Worm (Caenorhabditis elegans) whole organism, L2 larva: Measurements from ENCODE around the gene K01D12.8.

Experiments used
- C34F6.9 ChIP-seq: fragments of 150-350 bp; optimal IDR thresholded peaks from 2 replicates; lab custom pipeline; 2014; ENCODE audit warnings: missing biosample characterization, missing genetic modification characterization
- F13H6.1 ChIP-seq: sonication (generic microtip); optimal IDR thresholded peaks from 2 replicates; lab custom pipeline; 2016; ENCODE audit warnings: missing genetic modification characterization, missing compliant biosample characterization
- R02D3.7 ChIP-seq: fragments of 150-350 bp; optimal IDR thresholded peaks from 2 replicates; lab custom pipeline; 2014; ENCODE audit warnings: missing biosample characterization, missing genetic modification characterization
- ZK546.5 ChIP-seq: sonication (generic microtip); optimal IDR thresholded peaks from 2 replicates; lab custom pipeline; 2017; ENCODE audit warnings: missing biosample characterization, missing genetic modification characterization
- aly-2 ChIP-seq: fragments of 150-350 bp; optimal IDR thresholded peaks from 2 replicates; lab custom pipeline; 2014; ENCODE audit warnings: missing biosample characterization, missing genetic modification characterization
- ama-1 ChIP-seq: fragments of 150-350 bp; optimal IDR thresholded peaks from 2 replicates; lab custom pipeline; 2018; ENCODE audit warnings: inconsistent platforms
- blmp-1 ChIP-seq: sonication (generic microtip); optimal IDR thresholded peaks from 2 replicates; lab custom pipeline; 2017; ENCODE audit warnings: missing genetic modification characterization, mild to moderate bottlenecking, missing compliant biosample characterization, antibody characterized with exemption, moderate library complexity; ENCODE audit not compliant: insufficient read depth
- ceh-82 ChIP-seq: fragments of 150-350 bp; optimal IDR thresholded peaks from 2 replicates; lab custom pipeline; 2014; ENCODE audit warnings: missing biosample characterization, missing genetic modification characterization
- crh-2 ChIP-seq: sonication (generic microtip); optimal IDR thresholded peaks from 2 replicates; lab custom pipeline; 2017; ENCODE audit warnings: missing biosample characterization, missing genetic modification characterization
- dmd-4 ChIP-seq: sonication (generic microtip); optimal IDR thresholded peaks from 2 replicates; lab custom pipeline; 2017; ENCODE audit warnings: missing biosample characterization, missing genetic modification characterization
- egl-27 ChIP-seq: sonication (generic microtip); optimal IDR thresholded peaks from 3 replicates; lab custom pipeline; 2017; ENCODE audit warnings: missing biosample characterization, missing genetic modification reagents, missing genetic modification characterization
- elt-1 ChIP-seq: fragments of 150-350 bp; optimal IDR thresholded peaks from 2 replicates; lab custom pipeline; 2014; ENCODE audit warnings: missing biosample characterization, missing genetic modification characterization
- elt-3 ChIP-seq: sonication (generic microtip); optimal IDR thresholded peaks from 2 replicates; lab custom pipeline; 2017; ENCODE audit warnings: missing biosample characterization, missing genetic modification characterization
- fos-1 ChIP-seq: fragments of 150-350 bp; optimal IDR thresholded peaks from 2 replicates; lab custom pipeline; 2014; ENCODE audit warnings: missing biosample characterization, missing genetic modification characterization
- gmeb-1 ChIP-seq: fragments of 150-350 bp; optimal IDR thresholded peaks from 2 replicates; lab custom pipeline; 2014; ENCODE audit warnings: missing biosample characterization, missing genetic modification characterization
- lin-11 ChIP-seq: fragments of 150-350 bp; sonication (generic microtip); optimal IDR thresholded peaks from 2 replicates; lab custom pipeline; 2014; ENCODE audit warnings: missing biosample characterization, missing genetic modification characterization, inconsistent platforms, mixed read lengths
- lin-13 ChIP-seq: fragments of 150-350 bp; optimal IDR thresholded peaks from 2 replicates; lab custom pipeline; 2014; ENCODE audit warnings: missing biosample characterization, missing genetic modification reagents, missing genetic modification characterization
- lin-39 ChIP-seq: fragments of 150-350 bp; optimal IDR thresholded peaks from 2 replicates; lab custom pipeline; 2014; ENCODE audit warnings: missing biosample characterization, missing genetic modification reagents, missing genetic modification characterization
- lsy-2 ChIP-seq, 2 experiments: fragments of 150-350 bp in 1 of 2; sonication (generic microtip) in 1 of 2; optimal IDR thresholded peaks; 2 replicates each; lab custom pipeline; 2014 to 2017; ENCODE audit warnings: missing biosample characterization in 2 of 2, missing genetic modification characterization in 2 of 2
- mab-5 ChIP-seq: fragments of 150-350 bp; optimal IDR thresholded peaks from 2 replicates; lab custom pipeline; 2014; ENCODE audit warnings: missing biosample characterization, missing genetic modification characterization
- mbf-1 ChIP-seq: sonication (generic microtip); optimal IDR thresholded peaks from 2 replicates; lab custom pipeline; 2017; ENCODE audit warnings: missing biosample characterization, missing genetic modification characterization
- nhr-10 ChIP-seq: sonication (generic microtip); optimal IDR thresholded peaks from 2 replicates; lab custom pipeline; 2017; ENCODE audit warnings: missing biosample characterization, missing genetic modification characterization
- nhr-11 ChIP-seq: fragments of 150-350 bp; optimal IDR thresholded peaks from 2 replicates; lab custom pipeline; 2014; ENCODE audit warnings: missing biosample characterization, missing genetic modification characterization
- nhr-12 ChIP-seq: fragments of 150-350 bp; optimal IDR thresholded peaks from 2 replicates; lab custom pipeline; 2014; ENCODE audit warnings: missing biosample characterization, missing genetic modification characterization
- nhr-129 ChIP-seq: fragments of 150-350 bp; optimal IDR thresholded peaks from 2 replicates; lab custom pipeline; 2014; ENCODE audit warnings: missing biosample characterization, missing genetic modification characterization
- nhr-21 ChIP-seq: fragments of 150-350 bp; optimal IDR thresholded peaks from 2 replicates; lab custom pipeline; 2014; ENCODE audit warnings: missing biosample characterization, missing genetic modification characterization
- nhr-23 ChIP-seq: fragments of 150-350 bp; optimal IDR thresholded peaks from 2 replicates; lab custom pipeline; 2014; ENCODE audit warnings: missing biosample characterization, missing genetic modification reagents, missing genetic modification characterization
- nhr-77 ChIP-seq: fragments of 150-350 bp; optimal IDR thresholded peaks from 2 replicates; lab custom pipeline; 2014; ENCODE audit warnings: missing biosample characterization, missing genetic modification characterization
- peb-1 ChIP-seq: fragments of 150-350 bp; optimal IDR thresholded peaks from 2 replicates; lab custom pipeline; 2014; ENCODE audit warnings: missing biosample characterization, missing genetic modification characterization
- sem-4 ChIP-seq: fragments of 150-350 bp; optimal IDR thresholded peaks from 2 replicates; lab custom pipeline; 2014; ENCODE audit warnings: missing biosample characterization, missing genetic modification reagents, missing genetic modification characterization
- skn-1 ChIP-seq: sonication (generic microtip); optimal IDR thresholded peaks from 2 replicates; lab custom pipeline; 2017; ENCODE audit warnings: missing biosample characterization, missing genetic modification characterization
- sma-9 ChIP-seq, 2 experiments: fragments of 150-350 bp in 1 of 2; sonication (generic microtip) in 1 of 2; optimal IDR thresholded peaks; 2 replicates each; lab custom pipeline; 2014 to 2016; ENCODE audit warnings: missing genetic modification characterization in 2 of 2, mild to moderate bottlenecking in 1 of 2, missing biosample characterization in 1 of 2, missing compliant biosample characterization in 1 of 2, missing genetic modification reagents in 1 of 2, moderate library complexity in 1 of 2
- unc-39 ChIP-seq: fragments of 150-350 bp; optimal IDR thresholded peaks from 2 replicates; lab custom pipeline; 2014; ENCODE audit warnings: missing biosample characterization, missing genetic modification characterization
- unc-62 ChIP-seq: fragments of 150-350 bp; optimal IDR thresholded peaks from 2 replicates; lab custom pipeline; 2014; ENCODE audit warnings: missing biosample characterization, missing genetic modification reagents, missing genetic modification characterization
- zag-1 ChIP-seq: fragments of 150-350 bp; optimal IDR thresholded peaks from 2 replicates; lab custom pipeline; 2014; ENCODE audit warnings: missing biosample characterization, missing genetic modification characterization
- ztf-1 ChIP-seq: fragments of 200-800 bp; sonication (Bioruptor generic); conservative IDR thresholded peaks from 2 replicates; pipeline ENCODE4 v1.3.6; 2022; ENCODE audit warnings: missing genetic modification characterization, missing compliant biosample characterization
- ztf-11 ChIP-seq: sonication (generic microtip); optimal IDR thresholded peaks from 2 replicates; lab custom pipeline; 2017; ENCODE audit warnings: missing biosample characterization, missing genetic modification characterization

The K01D12.8 gene

ce11 chrV:12427826-12428225, 25.4 kb downstream of the K01D12.8 start:
- TF ChIP-seq dmd-4 (tag; lab: Kevin White, UChicago), result no peak
- TF ChIP-seq lin-39 (tag; lab: Kevin White, UChicago), result no peak

ce11 chrV:12429039-12429438, 26.6 kb downstream of the K01D12.8 start, which contains the start of gene C54D10.5:
TSS of gene C54D10.5 (plus strand) at chrV:12429339.
- TF ChIP-seq lsy-2 (tag; optimal IDR thresholded peaks at IDR 0.05; lab: Kevin White, UChicago) (no peak), ztf-11 (no peak), blmp-1 (no peak), lin-11 (tag; lab: Kevin White, UChicago) (no peak), C34F6.9 (tag; lab: Kevin White, UChicago) (no peak), nhr-10 (no peak), ZK546.5 (tag; lab: Kevin White, UChicago) (no peak), fos-1 (no peak), sem-4 (tag; lab: Kevin White, UChicago) (no peak), mbf-1 (tag; lab: Kevin White, UChicago) (no peak), ceh-82 (tag; lab: Kevin White, UChicago) (no peak), F13H6.1 (tag; lab: Kevin White, UChicago) (no peak), dmd-4 (tag; lab: Kevin White, UChicago) (no peak), skn-1 (tag; lab: Kevin White, UChicago) (no peak), aly-2 (no peak)

ce11 chrV:12432111-12432510, 29.7 kb downstream of the K01D12.8 start, which contains the start of gene C54D10.13:
TSS of gene C54D10.13 (minus strand) at chrV:12432289.
- TF ChIP-seq dmd-4 (tag; lab: Kevin White, UChicago) (no peak), unc-62 (GFP tag; lab: Kevin White, UChicago) (no peak), mab-5 (tag; lab: Kevin White, UChicago) (no peak), unc-39 (tag; lab: Kevin White, UChicago) (no peak), skn-1 (tag; lab: Kevin White, UChicago) (no peak), zag-1 (no peak), fos-1 (peak; percentile 67)

ce11 chrV:12433105-12433504, 30.6 kb downstream of the K01D12.8 start:
- TF ChIP-seq blmp-1 (no peak), nhr-129 (tag; lab: Kevin White, UChicago) (no peak), crh-2 (tag; lab: Kevin White, UChicago) (no peak), nhr-12 (tag; lab: Kevin White, UChicago) (no peak), lin-39 (tag; lab: Kevin White, UChicago) (no peak), nhr-21 (tag; lab: Kevin White, UChicago) (no peak), nhr-11 (tag; lab: Kevin White, UChicago) (no peak), unc-39 (tag; lab: Kevin White, UChicago) (no peak), nhr-23 (tag; lab: Kevin White, UChicago) (no peak), C34F6.9 (tag; lab: Kevin White, UChicago) (no peak), sem-4 (tag; lab: Kevin White, UChicago) (no peak), R02D3.7 (tag; lab: Kevin White, UChicago) (no peak), elt-3 (tag; lab: Kevin White, UChicago) (no peak), lin-13 (GFP tag; lab: Kevin White, UChicago) (no peak), elt-1 (tag; lab: Kevin White, UChicago) (no peak)

- TF ChIP-seq fos-1, result no peak
- TF ChIP-seq unc-39 (tag; lab: Kevin White, UChicago), result no peak
- no peak for TF ChIP-seq sma-9 (GFP tag; optimal IDR thresholded peaks at IDR 0.05; lab: Kevin White, UChicago)
- no peak for TF ChIP-seq sma-9 (tag; optimal IDR thresholded peaks at IDR 0.05; lab: Kevin White, UChicago)
- no peak for TF ChIP-seq ceh-82 (tag; lab: Kevin White, UChicago)
These were observed 31.3 kb downstream of the K01D12.8 start, which contains the start of gene srh-25 for ce11 chrV:12433717-12434116. TSS of gene srh-25 (minus strand) at chrV:12433817.

- no peak for TF ChIP-seq ZK546.5 (tag; lab: Kevin White, UChicago)
- no peak for TF ChIP-seq peb-1 (tag; lab: Kevin White, UChicago)
- no peak for TF ChIP-seq lin-11 (tag; lab: Kevin White, UChicago)
- TF ChIP-seq sem-4 (tag; lab: Kevin White, UChicago), result no peak
- no peak for TF ChIP-seq ztf-1 (GFP tag; lab: Robert Waterston, UW)
- TF ChIP-seq nhr-77 (tag; lab: Kevin White, UChicago), result no peak
- no peak for TF ChIP-seq ztf-11
- no peak for TF ChIP-seq lin-39 (tag; lab: Kevin White, UChicago)
- TF ChIP-seq fos-1, result no peak
- TF ChIP-seq nhr-23 (tag; lab: Kevin White, UChicago), result no peak
- no peak for TF ChIP-seq egl-27
- no peak for TF ChIP-seq ama-1
- TF ChIP-seq gmeb-1 (tag; lab: Kevin White, UChicago), result no peak
- TF ChIP-seq, all 48 proteins: peak for 0
These were observed 39.0 kb downstream of the K01D12.8 start, which contains the start of gene pals-37 for ce11 chrV:12441420-12441819. TSS of gene pals-37 (minus strand) at chrV:12441520.
